Worm (Caenorhabditis elegans) whole organism, L4/young adult: ENCODE results near the gene ZK836.3.

ENCODE experiments used
- W03F9.2 ChIP-seq: fragments of 150-350 bp; optimal IDR thresholded peaks from 2 replicates; lab custom pipeline; 2014; ENCODE audit warnings: missing biosample characterization, missing genetic modification characterization
- dao-5 ChIP-seq: sonication (generic microtip); optimal IDR thresholded peaks from 2 replicates; lab custom pipeline; 2016; ENCODE audit warnings: missing genotype, missing genetic modification characterization, moderate library complexity, missing compliant biosample characterization
- him-1 ChIP-seq: sonication (generic microtip); optimal IDR thresholded peaks from 2 replicates; lab custom pipeline; 2016; ENCODE audit warnings: missing genotype, missing genetic modification reagents, missing genetic modification characterization, missing compliant biosample characterization

DNA sequence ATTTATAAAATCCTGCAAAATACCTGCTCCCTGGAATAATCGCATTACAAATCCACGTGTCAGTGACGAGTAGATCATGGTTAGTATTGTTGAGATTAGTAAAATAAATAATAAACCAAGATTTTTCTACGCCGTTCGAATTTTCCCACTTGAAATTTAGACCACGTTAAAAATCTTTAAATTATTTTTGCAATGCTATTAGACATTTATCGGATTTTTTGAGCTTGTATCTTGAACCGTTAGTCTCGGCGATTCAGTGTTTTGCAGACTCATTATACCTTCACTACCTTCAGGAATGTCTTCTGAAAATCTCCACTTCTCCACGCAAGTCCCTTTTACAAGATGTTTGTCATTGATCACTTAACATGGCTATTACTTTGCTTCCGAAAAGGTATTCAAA lies 33.5 kb downstream of the ZK836.3 start, which contains the start of gene C27A7.5:
- TF ChIP-seq him-1 (tag; lab: Kevin White, UChicago) (no peak), W03F9.2 (tag; lab: Kevin White, UChicago) (no peak), dao-5 (tag; lab: Kevin White, UChicago) (no peak)
